Worm (Caenorhabditis elegans) whole organism, midembryonic: ENCODE measurements around the gene W04H10.1.

ENCODE experiments used
- T22C8.4 ChIP-seq: fragments of 200-800 bp; sonication (Bioruptor generic); IDR thresholded peaks from 2 replicates; pipeline ENCODE4 v1.3.6; 2022; ENCODE audit warnings: missing genetic modification characterization, missing compliant biosample characterization
- cog-1 ChIP-seq: sonication (generic microtip); optimal IDR thresholded peaks from 2 replicates; lab custom pipeline; 2016; ENCODE audit warnings: missing genetic modification characterization, missing compliant biosample characterization
- flt-1 ChIP-seq: fragments of 200-800 bp; sonication (Bioruptor generic); IDR thresholded peaks from 2 replicates; pipeline ENCODE4 v1.3.6; 2022; ENCODE audit warnings: missing genetic modification characterization, missing compliant biosample characterization
- med-1 ChIP-seq: sonication (generic microtip); optimal IDR thresholded peaks from 2 replicates; lab custom pipeline; 2017; ENCODE audit warnings: missing genetic modification characterization, mild to moderate bottlenecking, missing compliant biosample characterization, antibody characterized with exemption, missing genetic modification reagents; ENCODE audit not compliant: insufficient read depth
- ztf-23 ChIP-seq: fragments of 200-800 bp; sonication (Bioruptor generic); IDR thresholded peaks from 2 replicates; pipeline ENCODE4 v1.3.6; 2022; ENCODE audit warnings: missing genetic modification reagents, missing genetic modification characterization, missing compliant biosample characterization
- ztf-29 ChIP-seq: fragments of 200-800 bp; sonication (Bioruptor generic); IDR thresholded peaks from 2 replicates; pipeline ENCODE4 v1.3.6; 2022; ENCODE audit warnings: missing genetic modification reagents, missing genetic modification characterization, missing compliant biosample characterization

- no peak for TF ChIP-seq cog-1 (tag; lab: Kevin White, UChicago)
- no peak for TF ChIP-seq flt-1 (GFP tag; lab: Robert Waterston, UW)
- TF ChIP-seq med-1, result no peak
- TF ChIP-seq T22C8.4 (GFP tag; lab: Robert Waterston, UW), result no peak
- TF ChIP-seq ztf-23, result no peak
- TF ChIP-seq ztf-29 (GFP tag; lab: Robert Waterston, UW), result no peak
These were observed 25.1 kb downstream of the W04H10.1 start, which contains the start of gene T04B8.1 for ce11 chrII:633984-634383.
